Worm (Caenorhabditis elegans) whole organism, L1 larva: Measurements from ENCODE around the gene T12D8.9.

ENCODE experiments used
- C04F5.9 ChIP-seq: sonication (generic microtip); optimal IDR thresholded peaks from 2 replicates; lab custom pipeline; 2016; ENCODE audit warnings: missing genetic modification characterization, missing compliant biosample characterization
- C16A3.4 ChIP-seq: fragments of 150-350 bp; optimal IDR thresholded peaks from 2 replicates; lab custom pipeline; 2014; ENCODE audit warnings: missing biosample characterization, missing genetic modification characterization
- C34B4.2 ChIP-seq: sonication (generic microtip); optimal IDR thresholded peaks from 2 replicates; lab custom pipeline; 2017; ENCODE audit warnings: mild to moderate bottlenecking, missing genetic modification characterization, missing compliant biosample characterization
- F16B12.6 ChIP-seq: fragments of 150-350 bp; optimal IDR thresholded peaks from 2 replicates; lab custom pipeline; 2014; ENCODE audit warnings: missing biosample characterization, missing genetic modification characterization
- ceh-63 ChIP-seq: fragments of 200-800 bp; sonication (Bioruptor generic); optimal IDR thresholded peaks from 2 replicates; lab custom pipeline; 2018; ENCODE audit warnings: mild to moderate bottlenecking, missing genetic modification characterization, missing compliant biosample characterization
- ceh-82 ChIP-seq, 3 experiments: fragments of 150-350 bp in 1 of 3; sonication (generic microtip) in 2 of 3; optimal IDR thresholded peaks; 2 replicates each; lab custom pipeline; 2014 to 2017; ENCODE audit warnings: missing biosample characterization in 3 of 3, missing genetic modification characterization in 3 of 3
- ceh-88 ChIP-seq: fragments of 200-800 bp; sonication (Bioruptor generic); IDR thresholded peaks from 2 replicates; pipeline ENCODE4 v1.3.6; 2022; ENCODE audit warnings: missing genetic modification characterization, missing compliant biosample characterization
- ces-1 ChIP-seq: fragments of 150-350 bp; optimal IDR thresholded peaks from 2 replicates; lab custom pipeline; 2014; ENCODE audit warnings: missing biosample characterization, missing genetic modification reagents, missing genetic modification characterization
- dpl-1 ChIP-seq, 3 experiments: fragments of 150-350 bp in 2 of 3; sonication (generic microtip) in 1 of 3; optimal IDR thresholded peaks; 2 replicates each; lab custom pipeline; 2014 to 2017; ENCODE audit warnings: missing biosample characterization in 3 of 3, missing genetic modification characterization in 3 of 3, missing genetic modification reagents in 3 of 3
- dsc-1 ChIP-seq: sonication (generic microtip); optimal IDR thresholded peaks from 2 replicates; lab custom pipeline; 2016; ENCODE audit warnings: mild to moderate bottlenecking, missing genetic modification characterization, missing compliant biosample characterization
- efl-1 ChIP-seq, 4 experiments: fragments of 150-350 bp; optimal IDR thresholded peaks in 3 of 4; peaks in 1 of 4; 1 replicate in 1 of 4; 2 replicates in 3 of 4; lab custom pipeline; 2014; ENCODE audit warnings: missing biosample characterization in 2 of 4, missing genetic modification characterization in 2 of 4, missing genetic modification reagents in 2 of 4
- elt-3 ChIP-seq, 6 experiments: fragments of 150-350 bp in 1 of 6; sonication (generic microtip); optimal IDR thresholded peaks; 2 replicates each; lab custom pipeline; 2017 to 2018; ENCODE audit warnings: missing biosample characterization in 6 of 6, missing genetic modification characterization in 6 of 6, inconsistent platforms in 1 of 6
- fkh-10 ChIP-seq: sonication (generic microtip); optimal IDR thresholded peaks from 2 replicates; lab custom pipeline; 2017; ENCODE audit warnings: missing biosample characterization, missing genetic modification reagents, missing genetic modification characterization
- fkh-8 ChIP-seq: sonication (generic microtip); optimal IDR thresholded peaks from 2 replicates; lab custom pipeline; 2016; ENCODE audit warnings: mild to moderate bottlenecking, missing genetic modification characterization, missing compliant biosample characterization
- grh-1 ChIP-seq: fragments of 200-800 bp; sonication (Bioruptor generic); IDR thresholded peaks from 2 replicates; pipeline ENCODE4 v1.3.6; 2022; ENCODE audit warnings: missing genetic modification reagents, missing genetic modification characterization, missing compliant biosample characterization
- lin-14 ChIP-seq: fragments of 200-800 bp; sonication (Bioruptor generic); optimal IDR thresholded peaks from 2 replicates; lab custom pipeline; 2018; ENCODE audit warnings: mild to moderate bottlenecking, missing genetic modification characterization, moderate library complexity, missing compliant biosample characterization
- lin-35 ChIP-seq, 2 experiments: fragments of 150-350 bp; optimal IDR thresholded peaks; 2 replicates each; lab custom pipeline; 2014; ENCODE audit warnings: missing biosample characterization in 2 of 2, missing genetic modification characterization in 2 of 2, missing genetic modification reagents in 2 of 2
- lsy-2 ChIP-seq, 2 experiments: fragments of 150-350 bp; optimal IDR thresholded peaks; 2 replicates each; lab custom pipeline; 2014; ENCODE audit warnings: missing biosample characterization in 2 of 2, missing genetic modification characterization in 2 of 2
- mab-9 ChIP-seq: fragments of 200-800 bp; sonication (Bioruptor generic); IDR thresholded peaks from 2 replicates; pipeline ENCODE4 v1.3.6; 2022; ENCODE audit warnings: missing genetic modification reagents, missing genetic modification characterization, missing compliant biosample characterization
- mdl-1 ChIP-seq, 2 experiments: fragments of 150-350 bp; optimal IDR thresholded peaks; 2 replicates each; lab custom pipeline; 2014 to 2017; ENCODE audit warnings: missing biosample characterization in 2 of 2, missing genetic modification characterization in 2 of 2, inconsistent platforms in 1 of 2
- mef-2 ChIP-seq: fragments of 150-350 bp; optimal IDR thresholded peaks from 2 replicates; lab custom pipeline; 2014; ENCODE audit warnings: missing biosample characterization, missing genetic modification characterization
- nhr-11 ChIP-seq: fragments of 150-350 bp; optimal IDR thresholded peaks from 2 replicates; lab custom pipeline; 2014; ENCODE audit warnings: missing biosample characterization, missing genetic modification characterization
- nhr-47 ChIP-seq: sonication (generic microtip); optimal IDR thresholded peaks from 2 replicates; lab custom pipeline; 2016; ENCODE audit warnings: mild to moderate bottlenecking, missing genetic modification characterization, moderate library complexity, missing compliant biosample characterization
- nhr-77 ChIP-seq: fragments of 150-350 bp; optimal IDR thresholded peaks from 2 replicates; lab custom pipeline; 2014; ENCODE audit warnings: missing biosample characterization, missing genetic modification characterization
- nhr-84 ChIP-seq: sonication (generic microtip); optimal IDR thresholded peaks from 2 replicates; lab custom pipeline; 2017; ENCODE audit warnings: missing biosample characterization, missing genetic modification characterization
- nhr-85 ChIP-seq: sonication (generic microtip); peaks from one replicate; lab custom pipeline; 2016; ENCODE audit warnings: missing genetic modification characterization, inconsistent platforms, missing compliant biosample characterization
- nhr-90 ChIP-seq: sonication (generic microtip); optimal IDR thresholded peaks from 2 replicates; lab custom pipeline; 2016; ENCODE audit warnings: mild to moderate bottlenecking, missing genetic modification characterization, missing compliant biosample characterization; ENCODE audit not compliant: poor library complexity
- pag-3 ChIP-seq: sonication (generic microtip); optimal IDR thresholded peaks from 2 replicates; lab custom pipeline; 2017; ENCODE audit warnings: missing genetic modification characterization, mild to moderate bottlenecking, missing compliant biosample characterization, antibody characterized with exemption, borderline replicate concordance; ENCODE audit not compliant: insufficient read depth
- snpc-4 ChIP-seq: fragments of 150-350 bp; optimal IDR thresholded peaks from 2 replicates; lab custom pipeline; 2014; ENCODE audit warnings: missing biosample characterization, missing genetic modification characterization
- snu-23 ChIP-seq: sonication (generic microtip); optimal IDR thresholded peaks from 2 replicates; lab custom pipeline; 2016; ENCODE audit warnings: missing genetic modification characterization, missing compliant biosample characterization
- swsn-7 ChIP-seq: sonication (generic microtip); optimal IDR thresholded peaks from 2 replicates; lab custom pipeline; 2016; ENCODE audit warnings: missing genetic modification characterization, missing compliant biosample characterization
- unc-130 ChIP-seq: fragments of 150-350 bp; optimal IDR thresholded peaks from 2 replicates; lab custom pipeline; 2017; ENCODE audit warnings: missing biosample characterization, missing genetic modification characterization, inconsistent platforms
- unc-86 ChIP-seq: sonication (generic microtip); optimal IDR thresholded peaks from 2 replicates; lab custom pipeline; 2016; ENCODE audit warnings: missing genetic modification characterization, missing compliant biosample characterization
- ztf-11 ChIP-seq, 2 experiments: sonication (generic microtip); optimal IDR thresholded peaks; 2 replicates each; lab custom pipeline; 2016 to 2017; ENCODE audit warnings: missing genetic modification characterization in 2 of 2, missing biosample characterization in 1 of 2, missing compliant biosample characterization in 1 of 2

T12D8.9 gene

DNA sequence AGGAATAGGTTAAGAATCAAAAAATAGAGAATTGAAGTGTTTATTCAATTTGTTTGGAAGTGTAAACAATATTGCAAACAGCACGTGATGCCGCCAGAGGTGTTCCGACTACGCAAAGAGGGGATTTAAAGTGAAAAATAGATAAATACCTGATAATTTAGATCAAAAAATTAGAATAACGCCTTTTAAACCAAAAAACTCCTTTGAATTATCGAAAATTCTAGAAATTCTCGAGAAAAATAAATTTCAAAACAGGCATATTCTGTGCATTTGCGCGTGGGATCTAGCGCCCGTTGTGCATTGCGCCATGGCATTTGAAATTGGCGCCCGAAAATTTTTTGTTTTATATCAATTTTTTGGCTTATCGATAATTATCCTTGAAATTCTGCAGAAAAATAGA, 5.4 kb downstream of the T12D8.9 start, which contains the start of gene hip-1 (continued):
- TF ChIP-seq snu-23 (peak; percentile 78), C04F5.9 (no peak), ceh-82 (tag; optimal IDR thresholded peaks at IDR 0.05; lab: Kevin White, UChicago) (peak; percentile 18 to 45 (median 29)), fkh-8 (tag; lab: Kevin White, UChicago) (peak; percentile 35), ceh-63 (GFP tag; lab: Kevin White, UChicago) (no peak), grh-1 (GFP tag; lab: Robert Waterston, UW) (no peak), nhr-11 (tag; lab: Kevin White, UChicago) (no peak), nhr-85 (peak; percentile 50), unc-130 (tag; lab: Kevin White, UChicago) (peak; percentile 61), nhr-47 (tag; lab: Kevin White, UChicago) (peak; percentile 65), lsy-2 (tag; optimal IDR thresholded peaks at IDR 0.05; lab: Kevin White, UChicago) (peak; percentile 58 to 70), lin-14 (GFP tag; lab: Kevin White, UChicago) (peak; percentile 64), lin-35 (GFP tag; optimal IDR thresholded peaks at IDR 0.05; lab: Kevin White, UChicago) (peak; percentile 80), nhr-90 (tag; lab: Kevin White, UChicago) (peak; percentile 39), dsc-1 (tag; lab: Kevin White, UChicago) (peak; percentile 52), elt-3 (tag; optimal IDR thresholded peaks at IDR 0.05; lab: Kevin White, UChicago) (no peak), swsn-7 (tag; lab: Kevin White, UChicago) (peak; percentile 49), efl-1 (optimal IDR thresholded peaks at IDR 0.05; lab: Kevin White, UChicago) (peak; percentile 53 to 72), efl-1 (GFP tag; optimal IDR thresholded peaks at IDR 0.05 in 1 of 2; lab: Kevin White, UChicago) (peak; percentile 85 to 97), snpc-4 (tag; lab: Kevin White, UChicago) (peak; percentile 30), C16A3.4 (peak; percentile 34), unc-86 (tag; lab: Kevin White, UChicago) (peak; percentile 12), mdl-1 (tag; optimal IDR thresholded peaks at IDR 0.05; lab: Kevin White, UChicago) (peak in 1 of 2 experiments; percentile 7)

DNA sequence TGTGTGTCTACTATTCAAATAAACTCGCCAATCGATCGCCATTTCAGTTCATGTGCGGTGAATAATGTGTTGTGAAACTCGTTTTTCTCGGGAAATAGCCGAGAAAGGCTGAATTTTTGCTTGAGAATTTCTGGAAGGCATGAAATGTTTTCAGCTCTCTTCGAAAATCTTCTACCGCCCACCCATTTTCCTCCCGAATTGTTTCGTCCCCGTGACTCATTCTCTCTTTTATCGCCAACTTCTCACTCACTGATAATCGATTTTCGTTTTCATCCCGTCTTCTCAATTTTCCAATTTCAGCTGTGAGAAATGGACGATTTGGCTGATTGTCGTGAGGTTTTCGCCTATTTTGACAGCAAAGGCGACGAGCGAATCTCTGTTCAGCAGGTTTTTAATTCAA, 6.1 kb downstream of the T12D8.9 start, which contains the start of gene mlc-5:
mlc-5 (plus strand) TSS at position 301 of the 400 bp plus-strand sequence.
- TF ChIP-seq lin-35 (GFP tag; optimal IDR thresholded peaks at IDR 0.05; lab: Kevin White, UChicago) (no peak), snu-23 (no peak), F16B12.6 (tag; lab: Kevin White, UChicago) (no peak), mab-9 (GFP tag; lab: Robert Waterston, UW) (no peak), mef-2 (tag; lab: Kevin White, UChicago) (no peak), nhr-77 (tag; lab: Kevin White, UChicago) (no peak), nhr-84 (tag; lab: Kevin White, UChicago) (no peak), ceh-88 (GFP tag; lab: Robert Waterston, UW) (no peak), fkh-10 (no peak), ces-1 (GFP tag; lab: Kevin White, UChicago) (no peak), mdl-1 (tag; optimal IDR thresholded peaks at IDR 0.05; lab: Kevin White, UChicago) (no peak), nhr-90 (tag; lab: Kevin White, UChicago) (no peak), dpl-1 (GFP tag; optimal IDR thresholded peaks at IDR 0.05; lab: Kevin White, UChicago) (no peak), pag-3 (tag; lab: Kevin White, UChicago) (no peak), C34B4.2 (no peak)

DNA sequence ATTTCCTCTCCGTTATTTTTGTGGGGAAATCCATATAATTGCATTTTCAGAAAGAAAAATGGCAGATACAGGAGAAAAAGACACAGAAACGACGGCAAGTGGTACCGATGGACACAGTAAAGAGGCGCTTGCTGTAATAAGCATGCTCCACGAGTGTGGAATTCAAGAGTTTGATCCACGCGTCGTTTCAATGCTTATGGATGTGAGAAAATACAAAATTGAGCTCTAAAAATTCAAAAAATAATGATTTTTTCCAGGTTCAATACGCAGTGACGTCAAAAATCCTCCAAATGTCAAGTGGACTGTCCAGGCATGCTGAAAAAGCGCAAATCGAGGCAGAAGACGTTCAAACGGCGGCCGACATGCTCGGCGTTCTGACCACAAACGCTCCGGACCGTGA, 7.3 kb downstream of the T12D8.9 start, which contains the start of gene taf-9:
taf-9 (plus strand) TSS at position 51 of the 400 bp plus-strand sequence.
- TF ChIP-seq ztf-11 (tag; optimal IDR thresholded peaks at IDR 0.05; lab: Kevin White, UChicago), result peak in 1 of 2 experiments; percentile 6
- no peak for TF ChIP-seq fkh-8 (tag; lab: Kevin White, UChicago)
- TF ChIP-seq, all 84 proteins: peak for 1
